Worm (Caenorhabditis elegans) whole organism, midembryonic: Measurements from ENCODE around the gene aaim-1.

Experiments used
- T22C8.4 ChIP-seq: fragments of 200-800 bp; sonication (Bioruptor generic); IDR thresholded peaks from 2 replicates; pipeline ENCODE4 v1.3.6; 2022; ENCODE audit warnings: missing genetic modification characterization, missing compliant biosample characterization
- cog-1 ChIP-seq: sonication (generic microtip); optimal IDR thresholded peaks from 2 replicates; lab custom pipeline; 2016; ENCODE audit warnings: missing genetic modification characterization, missing compliant biosample characterization
- flt-1 ChIP-seq: fragments of 200-800 bp; sonication (Bioruptor generic); IDR thresholded peaks from 2 replicates; pipeline ENCODE4 v1.3.6; 2022; ENCODE audit warnings: missing genetic modification characterization, missing compliant biosample characterization
- klf-2 ChIP-seq: fragments of 200-800 bp; sonication (Bioruptor generic); conservative IDR thresholded peaks from 2 replicates; pipeline ENCODE4 v1.3.6; 2022; ENCODE audit warnings: missing genetic modification reagents, missing genetic modification characterization, missing compliant biosample characterization
- med-1 ChIP-seq: sonication (generic microtip); optimal IDR thresholded peaks from 2 replicates; lab custom pipeline; 2017; ENCODE audit warnings: missing genetic modification characterization, mild to moderate bottlenecking, missing compliant biosample characterization, antibody characterized with exemption, missing genetic modification reagents; ENCODE audit not compliant: insufficient read depth
- ref-1 ChIP-seq: fragments of 200-800 bp; sonication (Bioruptor generic); conservative IDR thresholded peaks from 2 replicates; pipeline ENCODE4 v1.3.6; 2022; ENCODE audit warnings: missing genetic modification reagents, missing genetic modification characterization, missing compliant biosample characterization
- tab-1 ChIP-seq: fragments of 200-800 bp; sonication (Bioruptor generic); IDR thresholded peaks from 2 replicates; pipeline ENCODE4 v1.3.6; 2022; ENCODE audit warnings: missing genetic modification characterization, missing compliant biosample characterization
- ztf-23 ChIP-seq: fragments of 200-800 bp; sonication (Bioruptor generic); IDR thresholded peaks from 2 replicates; pipeline ENCODE4 v1.3.6; 2022; ENCODE audit warnings: missing genetic modification reagents, missing genetic modification characterization, missing compliant biosample characterization
- ztf-29 ChIP-seq: fragments of 200-800 bp; sonication (Bioruptor generic); IDR thresholded peaks from 2 replicates; pipeline ENCODE4 v1.3.6; 2022; ENCODE audit warnings: missing genetic modification reagents, missing genetic modification characterization, missing compliant biosample characterization

The aaim-1 gene

ce11 chrX:6591674-6592073, 29.4 kb upstream of the aaim-1 start:
- TF ChIP-seq ztf-29 = no peak
- TF ChIP-seq klf-2 (GFP tag; lab: Robert Waterston, UW) = no peak
- no peak for TF ChIP-seq ztf-23
- no peak for TF ChIP-seq T22C8.4 (GFP tag; lab: Robert Waterston, UW)
- no peak for TF ChIP-seq flt-1 (GFP tag; lab: Robert Waterston, UW)
- TF ChIP-seq med-1 (GFP tag; lab: Kevin White, UChicago) = no peak
- no peak for TF ChIP-seq tab-1
- no peak for TF ChIP-seq cog-1
- TF ChIP-seq ref-1 = no peak

- TF ChIP-seq flt-1 (GFP tag; lab: Robert Waterston, UW) = no peak
- no peak for TF ChIP-seq cog-1
- TF ChIP-seq med-1 (GFP tag; lab: Kevin White, UChicago) = no peak
- TF ChIP-seq ztf-29 = no peak
These were observed 26.3 kb upstream of the aaim-1 start, which contains the start of gene fbxl-4 for ce11 chrX:6588495-6588894. fbxl-4 (plus strand) TSS chrX:6588795.

- TF ChIP-seq klf-2 (GFP tag; lab: Robert Waterston, UW) (no peak), ref-1 (no peak), ztf-23 (no peak), cog-1 (no peak), med-1 (GFP tag; lab: Kevin White, UChicago) (no peak), tab-1 (no peak), T22C8.4 (GFP tag; lab: Robert Waterston, UW) (no peak), ztf-29 (no peak), flt-1 (GFP tag; lab: Robert Waterston, UW) (no peak)
These were observed 21.2 kb upstream of the aaim-1 start for ce11 chrX:6583385-6583784.

ce11 chrX:6575992-6576391, 13.8 kb upstream of the aaim-1 start:
- TF ChIP-seq flt-1 (GFP tag; lab: Robert Waterston, UW) = no peak
- TF ChIP-seq ztf-23 = no peak
- TF ChIP-seq med-1 (GFP tag; lab: Kevin White, UChicago) = no peak
- no peak for TF ChIP-seq ztf-29
- TF ChIP-seq klf-2 (GFP tag; lab: Robert Waterston, UW) = no peak
- TF ChIP-seq cog-1 = no peak
- no peak for TF ChIP-seq tab-1
- no peak for TF ChIP-seq ref-1
- no peak for TF ChIP-seq T22C8.4 (GFP tag; lab: Robert Waterston, UW)

- TF ChIP-seq med-1 (GFP tag; lab: Kevin White, UChicago) = no peak
- no peak for TF ChIP-seq tab-1
- no peak for TF ChIP-seq T22C8.4 (GFP tag; lab: Robert Waterston, UW)
- no peak for TF ChIP-seq ztf-29
- no peak for TF ChIP-seq flt-1 (GFP tag; lab: Robert Waterston, UW)
- TF ChIP-seq ztf-23 = no peak
- no peak for TF ChIP-seq cog-1
- no peak for TF ChIP-seq klf-2 (GFP tag; lab: Robert Waterston, UW)
- TF ChIP-seq ref-1 = no peak
These were observed 10.8 kb upstream of the aaim-1 start for ce11 chrX:6572987-6573386.

ce11 chrX:6569624-6570023, 7.4 kb upstream of the aaim-1 start, which contains the start of gene dop-3:
dop-3 (minus strand) TSS chrX:6569724.
- TF ChIP-seq cog-1 (no peak), tab-1 (no peak), ztf-29 (no peak), ref-1 (no peak), T22C8.4 (GFP tag; lab: Robert Waterston, UW) (no peak), ztf-23 (no peak), flt-1 (GFP tag; lab: Robert Waterston, UW) (no peak), med-1 (GFP tag; lab: Kevin White, UChicago) (no peak), klf-2 (GFP tag; lab: Robert Waterston, UW) (no peak)

ce11 chrX:6560495-6560894, 1.7 kb downstream of the aaim-1 start:
- TF ChIP-seq ztf-29 (no peak), flt-1 (GFP tag; lab: Robert Waterston, UW) (no peak), med-1 (GFP tag; lab: Kevin White, UChicago) (no peak), ref-1 (no peak), cog-1 (no peak), ztf-23 (no peak), tab-1 (no peak), T22C8.4 (GFP tag; lab: Robert Waterston, UW) (no peak), klf-2 (GFP tag; lab: Robert Waterston, UW) (no peak)

- no peak for TF ChIP-seq flt-1 (GFP tag; lab: Robert Waterston, UW)
- no peak for TF ChIP-seq med-1 (GFP tag; lab: Kevin White, UChicago)
These were observed 8.6 kb downstream of the aaim-1 start for ce11 chrX:6553634-6554033.

- TF ChIP-seq klf-2 (GFP tag; lab: Robert Waterston, UW) (no peak), ztf-23 (no peak), med-1 (GFP tag; lab: Kevin White, UChicago) (no peak), ref-1 (no peak), flt-1 (GFP tag; lab: Robert Waterston, UW) (no peak), ztf-29 (no peak), cog-1 (no peak), T22C8.4 (GFP tag; lab: Robert Waterston, UW) (no peak), tab-1 (no peak)
These were observed 9.4 kb downstream of the aaim-1 start, which contains the start of gene svh-2 for ce11 chrX:6552806-6553337. svh-2 (plus strand) TSS chrX:6553287.

ce11 chrX:6551679-6552078, 10.5 kb downstream of the aaim-1 start:
- TF ChIP-seq ref-1 (no peak), med-1 (GFP tag; lab: Kevin White, UChicago) (no peak), klf-2 (GFP tag; lab: Robert Waterston, UW) (no peak), ztf-29 (no peak), flt-1 (GFP tag; lab: Robert Waterston, UW) (no peak), ztf-23 (no peak), cog-1 (no peak), tab-1 (no peak), T22C8.4 (GFP tag; lab: Robert Waterston, UW) (no peak)
